Worm (Caenorhabditis elegans): ENCODE measurements around the gene stg-2.

The stg-2 gene

DNA sequence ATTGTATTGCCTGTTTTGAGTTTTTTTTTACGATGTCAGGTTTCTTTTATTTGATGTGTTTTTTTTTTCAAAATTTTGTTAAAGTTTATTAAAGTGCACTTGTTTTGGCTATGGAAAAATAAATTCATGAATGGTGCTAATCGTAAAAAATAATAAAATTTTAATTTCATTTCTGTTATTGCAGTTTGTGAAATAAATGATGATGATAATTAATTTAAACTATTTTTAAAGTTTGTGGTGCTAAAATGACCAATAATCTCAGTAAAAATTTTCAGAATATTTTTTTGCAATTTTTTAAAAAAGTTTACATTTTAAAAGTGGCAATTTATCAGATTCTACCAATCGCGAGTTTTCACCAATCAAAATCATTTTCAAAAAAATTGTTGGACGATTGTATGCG is at the start of gene stg-2:
TSS of gene stg-2 (minus strand) at position 101 of the 400 bp plus-strand sequence.
- TF ChIP-seq unc-62 (GFP tag; optimal IDR thresholded peaks at IDR 0.05) = no peak

DNA sequence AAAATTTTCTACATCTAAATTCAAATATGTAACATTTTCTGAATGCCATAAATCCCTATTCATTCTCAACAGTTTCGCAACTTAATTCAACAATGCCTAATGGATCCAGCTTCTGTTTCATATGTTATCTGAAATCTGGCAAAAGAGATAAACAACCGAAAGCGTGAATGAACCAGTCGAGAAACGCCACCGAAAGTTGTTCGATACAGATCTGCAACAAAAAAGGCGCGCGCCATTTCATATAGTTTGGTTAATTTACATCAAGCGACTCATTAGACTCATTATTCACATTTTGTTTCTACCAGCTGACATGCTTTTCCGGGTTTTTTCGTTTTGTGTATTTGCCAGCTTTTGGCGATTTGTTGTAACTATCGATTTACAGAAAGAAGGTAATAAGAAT is 37.9 kb upstream of the stg-2 start, which contains the start of gene K09E2.1:
TSS of gene K09E2.1 (plus strand) at position 301 of the 400 bp plus-strand sequence.
- no peak for TF ChIP-seq unc-62 (GFP tag; optimal IDR thresholded peaks at IDR 0.05)

- TF ChIP-seq unc-62 (GFP tag; optimal IDR thresholded peaks at IDR 0.05) = no peak
Measured at ce11 chrX:8677873-8678272, 34.2 kb upstream of the stg-2 start.

DNA sequence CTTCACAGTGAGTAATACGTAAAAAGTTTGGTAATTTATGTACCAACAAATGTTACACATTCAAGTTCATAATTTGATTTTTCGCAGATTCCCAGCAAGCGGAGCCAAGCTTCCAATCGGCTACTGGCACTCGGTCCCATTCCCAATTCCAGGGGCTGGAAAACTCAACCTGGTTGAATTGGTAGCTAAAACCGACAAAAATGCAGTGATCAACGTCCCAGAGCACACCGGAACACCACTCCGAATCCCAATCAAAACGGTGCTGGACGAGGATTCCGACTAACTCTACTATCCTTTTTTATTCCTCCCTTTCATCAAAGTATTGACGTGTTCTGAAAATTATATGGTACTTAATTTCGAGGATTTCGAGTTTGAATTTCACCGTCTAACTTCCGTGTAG is 33.6 kb upstream of the stg-2 start:
- no peak for TF ChIP-seq unc-62 (GFP tag; optimal IDR thresholded peaks at IDR 0.05)

DNA sequence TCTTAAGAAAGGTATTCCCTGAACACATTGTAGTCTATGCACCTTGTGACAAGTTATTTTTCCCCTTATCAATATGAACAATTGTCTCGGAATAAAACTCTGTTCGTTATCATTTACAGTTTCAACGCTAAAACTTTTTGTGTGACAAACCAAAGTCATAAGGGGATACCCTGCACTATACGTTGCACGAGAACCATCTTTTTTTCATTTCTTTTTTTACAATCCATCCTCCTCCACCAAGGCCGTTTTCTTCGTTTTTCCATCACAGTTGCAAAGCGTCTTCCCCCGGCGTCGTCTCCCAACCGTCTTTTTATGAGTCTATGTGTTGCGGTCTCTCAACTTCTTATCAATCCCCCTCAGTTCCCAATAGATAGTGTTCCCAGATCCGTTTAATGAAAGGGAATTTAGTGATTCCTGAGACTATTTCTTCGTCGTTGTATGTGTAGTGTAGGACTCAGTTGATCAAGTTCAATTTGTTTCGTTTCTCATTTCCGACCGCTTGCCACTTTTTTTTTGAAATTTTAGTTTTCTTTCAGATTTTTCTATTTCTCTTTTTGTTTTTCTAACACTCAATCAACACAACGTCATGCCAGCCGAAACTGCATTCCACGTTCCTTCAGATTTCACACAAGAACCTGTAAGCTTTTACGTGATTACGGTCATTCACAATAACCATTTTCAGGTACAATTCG is 32.5 kb upstream of the stg-2 start:
- no peak for TF ChIP-seq unc-62 (GFP tag; optimal IDR thresholded peaks at IDR 0.05)

- TF ChIP-seq unc-62 (GFP tag; optimal IDR thresholded peaks at IDR 0.05) = no peak
Measured at ce11 chrX:8675151-8675550, 31.4 kb upstream of the stg-2 start.

DNA sequence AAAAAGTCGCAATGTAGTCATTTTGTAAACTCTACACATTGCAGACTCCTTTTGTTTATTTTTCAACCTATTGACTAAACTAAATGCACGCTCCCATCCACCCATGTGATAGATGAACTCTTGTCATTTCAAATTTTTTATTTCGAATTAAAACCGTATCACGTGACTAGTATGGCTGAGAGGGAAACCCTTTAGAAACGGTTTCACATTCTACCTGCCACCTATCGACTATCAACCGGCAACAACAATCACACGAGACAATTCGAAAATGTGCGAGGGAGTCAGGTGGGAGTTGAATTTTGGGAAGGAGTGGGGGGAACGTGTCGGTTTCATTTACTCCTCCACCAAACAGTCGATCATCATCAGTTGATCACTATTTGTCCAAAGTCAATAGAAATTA is 30.8 kb upstream of the stg-2 start:
- TF ChIP-seq unc-62 (GFP tag; optimal IDR thresholded peaks at IDR 0.05) = no peak

ce11 chrX:8672760-8673159 is 29.0 kb upstream of the stg-2 start, which contains the start of the genes K09E2.2 and K09E2.3:
TSS of gene K09E2.2 (plus strand) at chrX:8673060.
TSS of gene K09E2.3 (plus strand) at chrX:8673084.
- TF ChIP-seq unc-62 (GFP tag; optimal IDR thresholded peaks at IDR 0.05) = no peak

DNA sequence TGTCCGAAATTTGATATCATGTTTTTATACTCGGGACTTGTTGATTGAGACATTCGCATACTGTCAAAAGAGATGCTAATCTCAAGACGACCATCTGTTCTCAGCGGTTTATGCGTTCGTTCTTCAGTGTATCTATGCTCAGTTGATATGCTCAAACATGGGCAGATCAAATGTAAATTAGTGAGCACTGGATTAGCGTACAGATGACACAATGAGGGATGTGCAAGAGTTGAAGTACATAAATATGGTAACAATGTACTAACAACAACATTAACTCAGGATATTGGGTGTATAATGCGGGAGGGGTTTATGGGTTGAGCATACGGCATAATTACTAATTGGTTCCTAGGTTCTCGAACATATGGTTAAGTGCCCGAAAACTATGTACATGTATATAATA is 18.7 kb upstream of the stg-2 start:
- TF ChIP-seq unc-62 (GFP tag; optimal IDR thresholded peaks at IDR 0.05) = no peak

DNA sequence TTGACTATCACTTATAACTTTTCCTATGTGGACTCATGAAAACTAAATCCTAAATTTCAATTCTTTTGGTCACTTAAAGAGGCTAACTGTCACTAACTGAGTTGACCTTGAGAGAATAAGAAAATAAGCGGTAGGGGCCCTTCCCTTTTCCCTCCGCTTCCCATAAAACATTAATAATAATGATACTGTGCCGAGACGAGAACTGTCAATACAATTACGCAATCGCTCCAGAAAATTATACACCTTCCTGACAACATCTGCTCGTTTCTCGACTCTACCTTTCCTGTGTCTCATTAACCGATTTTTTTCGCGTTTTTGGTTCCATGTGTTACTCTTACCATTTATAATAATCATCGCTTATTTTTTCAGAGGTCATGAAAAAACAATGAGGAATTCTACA is 17.2 kb upstream of the stg-2 start:
- TF ChIP-seq unc-62 (GFP tag; optimal IDR thresholded peaks at IDR 0.05) = no peak

DNA sequence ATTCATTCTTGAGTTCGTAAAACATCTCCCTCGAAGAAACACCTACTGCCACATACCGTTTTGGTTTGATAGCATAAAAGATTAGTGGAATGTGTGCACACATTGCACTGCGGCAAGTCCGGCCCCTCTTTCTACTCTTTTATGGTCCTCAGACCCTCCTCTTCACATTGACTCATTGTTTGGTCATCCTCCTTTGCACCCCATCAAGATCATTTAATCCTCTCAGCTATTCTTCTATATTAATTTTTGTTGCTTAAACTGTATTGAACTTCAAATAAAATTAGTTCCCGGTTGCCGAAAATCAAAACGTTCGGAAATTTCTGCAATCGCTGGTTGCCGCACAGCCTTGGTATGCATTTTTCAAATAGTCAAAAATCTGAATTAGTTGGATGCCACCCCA is 16.6 kb upstream of the stg-2 start, which contains the start of gene rig-1:
TSS of gene rig-1 (plus strand) at position 301 of the 400 bp plus-strand sequence.
- no peak for TF ChIP-seq unc-62 (GFP tag; optimal IDR thresholded peaks at IDR 0.05)

DNA sequence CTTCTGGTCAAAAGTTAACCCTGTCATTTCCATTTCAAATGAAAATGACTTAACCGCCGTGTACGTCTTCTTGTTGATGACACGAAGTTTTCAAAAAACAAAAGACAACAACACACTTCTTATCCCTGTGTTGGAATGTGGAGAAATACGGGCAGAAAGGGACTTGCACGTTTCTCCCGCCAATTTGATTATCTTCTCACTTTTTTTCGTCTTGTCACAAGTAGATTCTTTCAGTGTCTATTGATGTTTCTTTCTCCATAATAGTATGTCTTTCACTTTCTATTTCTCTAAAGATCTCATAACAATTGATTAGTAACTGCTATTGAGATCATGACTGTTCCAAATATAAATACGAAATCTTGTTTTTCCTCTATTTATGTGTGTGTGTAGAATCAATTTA is 15.8 kb upstream of the stg-2 start:
- no peak for TF ChIP-seq unc-62 (GFP tag; optimal IDR thresholded peaks at IDR 0.05)

ce11 chrX:8656019-8656418 is 12.3 kb upstream of the stg-2 start:
- no peak for TF ChIP-seq unc-62 (GFP tag; optimal IDR thresholded peaks at IDR 0.05)

DNA sequence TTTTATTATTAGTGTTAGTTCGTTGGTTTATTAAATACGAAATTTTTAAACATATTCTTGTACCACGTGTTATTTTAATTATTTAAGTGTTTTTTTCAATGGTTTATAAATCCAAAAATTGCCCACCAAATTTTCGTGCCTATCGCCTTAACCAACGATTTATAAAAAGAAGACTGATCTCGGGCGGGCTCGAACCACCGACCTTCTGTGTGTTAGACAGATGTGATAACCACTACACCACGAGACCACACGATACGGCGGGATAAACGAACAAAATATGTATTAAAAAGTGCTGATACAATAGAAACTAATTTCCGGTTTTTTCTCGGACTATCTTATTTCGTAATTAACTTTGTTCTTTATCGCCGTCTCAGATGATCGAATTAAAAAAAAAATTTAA is 6.8 kb upstream of the stg-2 start:
- no peak for TF ChIP-seq unc-62 (GFP tag; optimal IDR thresholded peaks at IDR 0.05)

DNA sequence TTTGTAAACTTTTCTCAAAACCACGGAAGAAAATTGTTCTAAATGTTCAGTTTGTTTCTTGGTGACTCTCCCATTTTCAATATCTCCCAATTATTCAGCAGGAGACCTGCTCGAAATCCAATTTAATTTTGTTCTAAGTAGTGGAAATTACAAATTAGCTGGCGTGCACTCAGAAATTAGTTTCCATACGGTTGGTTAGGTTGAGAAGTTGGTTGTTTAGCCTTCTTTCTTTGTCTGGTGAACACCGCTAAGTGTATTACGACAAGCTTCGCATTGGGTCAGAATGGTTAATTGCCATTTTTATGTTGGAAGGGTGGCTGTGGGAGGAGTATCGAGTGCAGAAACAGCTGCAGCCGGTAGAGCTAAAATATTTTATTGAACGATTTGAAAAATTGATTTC is 4.9 kb upstream of the stg-2 start:
- no peak for TF ChIP-seq unc-62 (GFP tag; optimal IDR thresholded peaks at IDR 0.05)

ce11 chrX:8646997-8647396 is 3.3 kb upstream of the stg-2 start, which contains the start of gene F12D9.2:
TSS of gene F12D9.2 (minus strand) at chrX:8647097.
- no peak for TF ChIP-seq unc-62 (GFP tag; optimal IDR thresholded peaks at IDR 0.05)

ce11 chrX:8646287-8646686 is 2.6 kb upstream of the stg-2 start:
- no peak for TF ChIP-seq unc-62 (GFP tag; optimal IDR thresholded peaks at IDR 0.05)

DNA sequence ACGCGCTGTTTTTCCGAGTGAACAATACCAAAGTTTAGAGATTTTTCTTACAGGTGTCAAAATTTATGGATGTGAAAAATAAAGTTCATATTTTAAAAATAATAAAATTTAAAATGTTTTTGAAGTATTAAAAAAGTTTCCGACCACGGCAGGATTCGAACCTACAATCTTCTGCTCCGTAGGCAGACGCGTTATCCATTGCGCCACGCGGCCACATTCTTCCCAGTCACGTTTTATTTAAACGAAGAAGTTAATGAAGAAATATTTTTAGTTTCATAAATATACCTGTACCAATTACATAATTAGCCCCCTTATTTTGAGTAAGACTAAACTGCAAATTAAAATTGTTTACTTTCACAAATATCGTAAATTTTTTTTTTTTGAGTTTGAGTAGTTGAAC is 3.1 kb downstream of the stg-2 start:
- no peak for TF ChIP-seq unc-62 (GFP tag; optimal IDR thresholded peaks at IDR 0.05)
